Fruit fly (Drosophila melanogaster) whole organism, embryonic: ENCODE data around the gene CG14929.

Experiments
- CG7839 ChIP-seq: fragments of 200-800 bp; sonication (Bioruptor generic); optimal IDR thresholded peaks from 3 replicates; lab custom pipeline; 2018; ENCODE audit warnings: missing biosample characterization, mild to moderate bottlenecking, missing genetic modification characterization, moderate library complexity
- yki ChIP-seq: fragments of >200 bp; optimal IDR thresholded peaks from 3 replicates; lab custom pipeline; 2018

- TF ChIP-seq yki (lab: Kevin White, UChicago), result no peak
- TF ChIP-seq CG7839 (tag; lab: Kevin White, UChicago), result no peak
Observed at dm6 chr2L:11500649-11501048, 19.0 kb upstream of the CG14929 start.
